Worm (Caenorhabditis elegans) whole organism, L4 larva: ENCODE data around the gene srsx-7.

Experiments
- aha-1 ChIP-seq: fragments of 150-350 bp; peaks from one replicate; lab custom pipeline; 2014; ENCODE audit warnings: missing biosample characterization, missing genetic modification characterization
- ama-1 ChIP-seq: fragments of 150-350 bp; optimal IDR thresholded peaks from 2 replicates; lab custom pipeline; 2014; ENCODE audit warnings: inconsistent platforms, mixed read lengths
- attf-4 ChIP-seq: sonication (generic microtip); optimal IDR thresholded peaks from 3 replicates; lab custom pipeline; 2017; ENCODE audit warnings: missing biosample characterization, missing genetic modification characterization
- ceh-28 ChIP-seq: fragments of 150-350 bp; optimal IDR thresholded peaks from 2 replicates; lab custom pipeline; 2014; ENCODE audit warnings: missing biosample characterization, missing genetic modification reagents, missing genetic modification characterization
- ceh-32 ChIP-seq: sonication (generic microtip); optimal IDR thresholded peaks from 2 replicates; lab custom pipeline; 2016; ENCODE audit warnings: mild to moderate bottlenecking, missing genetic modification characterization, missing compliant biosample characterization; ENCODE audit not compliant: poor library complexity
- ceh-44 ChIP-seq: fragments of 200-800 bp; sonication (Bioruptor generic); IDR thresholded peaks from 2 replicates; pipeline ENCODE4 v1.3.6; 2022; ENCODE audit warnings: missing genetic modification reagents, missing genetic modification characterization, missing compliant biosample characterization
- ces-1 ChIP-seq: fragments of 150-350 bp; sonication (generic microtip); optimal IDR thresholded peaks from 4 replicates; lab custom pipeline; 2014; ENCODE audit warnings: missing biosample characterization, missing genetic modification reagents, missing genetic modification characterization
- daf-12 ChIP-seq: fragments of 150-350 bp; optimal IDR thresholded peaks from 2 replicates; lab custom pipeline; 2014; ENCODE audit warnings: missing biosample characterization, missing genetic modification reagents, missing genetic modification characterization
- daf-16 ChIP-seq, 3 experiments: sonication (generic microtip); optimal IDR thresholded peaks; 2 replicates each; lab custom pipeline; 2016 to 2017; ENCODE audit warnings: missing genetic modification characterization in 3 of 3, missing genetic modification reagents in 3 of 3, mild to moderate bottlenecking in 2 of 3, missing compliant biosample characterization in 2 of 3, missing biosample characterization in 1 of 3, moderate library complexity in 1 of 3
- dmd-6 ChIP-seq: fragments of 200-800 bp; sonication (Bioruptor generic); IDR thresholded peaks from 2 replicates; pipeline ENCODE4 v1.3.6; 2022; ENCODE audit warnings: missing genetic modification reagents, missing genetic modification characterization, missing compliant biosample characterization
- dpl-1 ChIP-seq: fragments of 150-350 bp; optimal IDR thresholded peaks from 2 replicates; lab custom pipeline; 2014; ENCODE audit warnings: missing biosample characterization, missing genetic modification reagents, missing genetic modification characterization
- dve-1 ChIP-seq: sonication (generic microtip); optimal IDR thresholded peaks from 2 replicates; lab custom pipeline; 2017; ENCODE audit warnings: antibody characterized with exemption, mild to moderate bottlenecking, missing genetic modification characterization, missing compliant biosample characterization; ENCODE audit not compliant: insufficient read depth
- egl-43 ChIP-seq: fragments of 200-800 bp; sonication (Bioruptor generic); IDR thresholded peaks from 2 replicates; pipeline ENCODE4 v1.3.6; 2022; ENCODE audit warnings: missing genetic modification reagents, missing genetic modification characterization, missing compliant biosample characterization
- gei-8 ChIP-seq: fragments of 200-800 bp; sonication (Bioruptor generic); optimal IDR thresholded peaks from 2 replicates; lab custom pipeline; 2018; ENCODE audit warnings: mild to moderate bottlenecking, missing genetic modification characterization, missing compliant biosample characterization
- hlh-11 ChIP-seq: fragments of 200-800 bp; sonication (Bioruptor generic); optimal IDR thresholded peaks from 2 replicates; lab custom pipeline; 2018; ENCODE audit warnings: mild to moderate bottlenecking, missing genetic modification characterization, missing compliant biosample characterization
- jun-1 ChIP-seq: fragments of 150-350 bp; optimal IDR thresholded peaks from 2 replicates; lab custom pipeline; 2014; ENCODE audit warnings: missing biosample characterization, missing genetic modification reagents, missing genetic modification characterization
- lim-7 ChIP-seq: fragments of 200-800 bp; sonication (Bioruptor generic); IDR thresholded peaks from 2 replicates; pipeline ENCODE4 v1.3.6; 2022; ENCODE audit warnings: missing genetic modification characterization, missing compliant biosample characterization
- mes-2 ChIP-seq: sonication (generic microtip); optimal IDR thresholded peaks from 2 replicates; lab custom pipeline; 2016; ENCODE audit warnings: missing genotype, mild to moderate bottlenecking, missing genetic modification characterization, missing compliant biosample characterization; ENCODE audit not compliant: poor library complexity, severe bottlenecking
- mxl-2 ChIP-seq: fragments of 200-800 bp; sonication (Bioruptor generic); conservative IDR thresholded peaks from 2 replicates; pipeline ENCODE4 v1.3.6; 2022; ENCODE audit warnings: missing genetic modification reagents, missing genetic modification characterization, missing compliant biosample characterization
- nhr-11 ChIP-seq: fragments of 150-350 bp; optimal IDR thresholded peaks from 2 replicates; lab custom pipeline; 2014; ENCODE audit warnings: missing biosample characterization, missing genetic modification characterization
- nhr-28 ChIP-seq: fragments of 150-350 bp; optimal IDR thresholded peaks from 2 replicates; lab custom pipeline; 2014; ENCODE audit warnings: missing biosample characterization, missing genetic modification characterization
- nhr-6 ChIP-seq: fragments of 150-350 bp; optimal IDR thresholded peaks from 2 replicates; lab custom pipeline; 2014; ENCODE audit warnings: missing biosample characterization, missing genetic modification characterization
- nhr-77 ChIP-seq: fragments of 150-350 bp; optimal IDR thresholded peaks from 2 replicates; lab custom pipeline; 2014; ENCODE audit warnings: missing biosample characterization, missing genetic modification characterization
- pha-4 ChIP-seq, 2 experiments: fragments of 150-350 bp in 1 of 2; fragments of 200-800 bp in 1 of 2; sonication (Bioruptor generic) in 1 of 2; IDR thresholded peaks in 1 of 2; optimal IDR thresholded peaks in 1 of 2; 2 replicates each; pipeline versions ENCODE4 v1.3.6 to Lab custom; 2014 to 2022; ENCODE audit warnings: missing genetic modification characterization in 2 of 2, missing genetic modification reagents in 2 of 2, missing biosample characterization in 1 of 2, missing compliant biosample characterization in 1 of 2
- pqm-1 ChIP-seq: sonication (generic microtip); optimal IDR thresholded peaks from 2 replicates; lab custom pipeline; 2017; ENCODE audit warnings: missing biosample characterization, missing genetic modification characterization
- set-16 ChIP-seq: fragments of 200-800 bp; sonication (Bioruptor generic); IDR thresholded peaks from 2 replicates; pipeline ENCODE4 v1.3.6; 2022; ENCODE audit warnings: missing genetic modification reagents, missing genetic modification characterization, missing compliant biosample characterization
- spr-3 ChIP-seq: fragments of 200-800 bp; sonication (Bioruptor generic); optimal IDR thresholded peaks from 2 replicates; lab custom pipeline; 2018; ENCODE audit warnings: mild to moderate bottlenecking, missing genetic modification characterization, missing compliant biosample characterization
- tag-97 ChIP-seq: fragments of 200-800 bp; sonication (Bioruptor generic); IDR thresholded peaks from 2 replicates; pipeline ENCODE4 v1.3.6; 2022; ENCODE audit warnings: missing genetic modification characterization, missing compliant biosample characterization
- unc-62 ChIP-seq, 3 experiments: fragments of 150-350 bp in 1 of 3; sonication (generic microtip); optimal IDR thresholded peaks in 2 of 3; peaks in 1 of 3; 1 replicate in 1 of 3; 2 replicates in 2 of 3; lab custom pipeline; 2014 to 2017; ENCODE audit warnings: missing biosample characterization in 3 of 3, missing genetic modification characterization in 3 of 3, missing genetic modification reagents in 3 of 3, missing genotype in 1 of 3

Gene srsx-7

DNA sequence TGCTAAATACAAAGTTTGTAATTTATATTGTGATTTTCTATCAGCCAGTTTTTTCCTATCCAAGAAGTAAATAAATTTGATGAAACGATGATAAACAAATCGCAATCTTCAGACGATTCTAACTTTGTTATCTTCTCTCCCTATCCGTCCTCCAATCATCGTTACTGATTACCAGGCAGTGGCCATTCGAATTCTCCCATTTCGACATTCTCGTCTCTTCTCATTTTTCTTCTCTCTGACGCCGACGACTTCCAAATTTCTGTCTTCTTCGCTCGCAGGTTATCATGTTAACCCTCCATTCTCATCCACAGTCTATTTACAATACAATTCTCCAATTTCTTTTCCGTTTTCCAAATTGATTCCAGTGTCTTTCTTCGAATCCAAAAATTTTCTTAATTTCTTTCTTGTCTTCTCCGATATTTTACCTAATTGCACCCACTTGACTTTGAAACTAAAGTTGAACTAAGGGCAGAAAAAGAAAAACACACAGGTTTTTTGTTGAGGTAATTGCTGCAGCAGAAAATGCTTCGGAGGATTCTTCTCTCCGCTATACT lies 47.1 kb upstream of the srsx-7 start, which contains the start of gene F40A3.2:
TSS of gene F40A3.2 (plus strand) at position 504 of the 554 bp plus-strand sequence.
- no peak for TF ChIP-seq ceh-28 (tag; lab: Kevin White, UChicago)
- TF ChIP-seq gei-8 = no peak
- no peak for TF ChIP-seq ceh-44 (GFP tag; lab: Robert Waterston, UW)

DNA sequence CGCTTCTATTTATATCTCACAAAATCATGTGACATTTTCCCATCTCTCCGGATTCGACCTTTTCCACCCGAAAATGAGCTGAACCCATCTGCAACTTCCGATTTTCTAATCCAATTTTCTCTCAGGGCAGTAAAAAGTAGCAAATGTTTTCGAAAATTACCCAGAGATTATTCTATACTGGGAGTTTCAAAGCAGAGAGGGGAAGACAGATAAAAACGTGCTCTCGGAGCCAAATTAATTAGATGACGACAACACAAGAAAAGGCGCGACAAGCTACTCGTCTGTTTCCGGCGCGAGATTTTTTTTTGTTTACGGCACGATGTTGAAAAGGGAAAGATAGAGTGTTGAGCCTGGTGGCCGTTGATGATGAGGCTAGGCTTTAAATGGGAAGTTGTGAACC lies 41.1 kb upstream of the srsx-7 start:
- TF ChIP-seq nhr-11 (tag; lab: Kevin White, UChicago) (peak; percentile 1), pqm-1 (tag; lab: Kevin White, UChicago) (no peak), nhr-77 (tag; lab: Kevin White, UChicago) (no peak), aha-1 (peak; percentile 84)

DNA sequence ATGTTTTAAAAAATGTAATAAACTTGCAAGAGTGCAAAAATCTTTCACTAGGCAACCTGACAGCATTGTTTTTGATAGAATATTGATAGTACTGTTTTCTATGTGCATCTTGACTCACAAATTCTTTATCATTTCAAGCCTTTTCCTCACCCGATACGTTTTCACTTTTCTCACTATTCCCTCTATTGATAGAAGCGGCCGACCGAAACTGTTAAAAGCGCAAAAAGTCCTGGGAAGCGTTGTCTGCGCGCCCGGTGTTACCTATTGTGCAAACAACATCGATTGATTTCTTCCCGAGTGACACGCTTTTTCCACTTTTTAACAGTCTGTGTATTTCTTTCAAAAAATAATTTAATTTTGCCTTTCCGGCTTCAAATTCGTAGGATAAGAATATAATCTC lies 37.5 kb upstream of the srsx-7 start:
- peak; percentile 45 for TF ChIP-seq dmd-6
- no peak for TF ChIP-seq dpl-1 (GFP tag; lab: Kevin White, UChicago)
- TF ChIP-seq lim-7 (GFP tag; lab: Robert Waterston, UW) = no peak
- TF ChIP-seq set-16 (GFP tag; lab: Robert Waterston, UW) = no peak
- TF ChIP-seq pqm-1 (tag; lab: Kevin White, UChicago) = peak; percentile 80
- TF ChIP-seq daf-16 (GFP tag; optimal IDR thresholded peaks at IDR 0.05; lab: Kevin White, UChicago) = no peak
- TF ChIP-seq daf-16 (tag; optimal IDR thresholded peaks at IDR 0.05; lab: Kevin White, UChicago) = peak; percentile 69
- TF ChIP-seq tag-97 (GFP tag; lab: Robert Waterston, UW) = no peak
- peak; percentile 37 for TF ChIP-seq nhr-28
- TF ChIP-seq mes-2 = peak; percentile 22
- TF ChIP-seq nhr-6 (tag; lab: Kevin White, UChicago) = peak; percentile 9
- peak; percentile 54 for TF ChIP-seq hlh-11 (tag; lab: Kevin White, UChicago)
- peak; percentile 43 for TF ChIP-seq dve-1 (tag; lab: Kevin White, UChicago)

DNA sequence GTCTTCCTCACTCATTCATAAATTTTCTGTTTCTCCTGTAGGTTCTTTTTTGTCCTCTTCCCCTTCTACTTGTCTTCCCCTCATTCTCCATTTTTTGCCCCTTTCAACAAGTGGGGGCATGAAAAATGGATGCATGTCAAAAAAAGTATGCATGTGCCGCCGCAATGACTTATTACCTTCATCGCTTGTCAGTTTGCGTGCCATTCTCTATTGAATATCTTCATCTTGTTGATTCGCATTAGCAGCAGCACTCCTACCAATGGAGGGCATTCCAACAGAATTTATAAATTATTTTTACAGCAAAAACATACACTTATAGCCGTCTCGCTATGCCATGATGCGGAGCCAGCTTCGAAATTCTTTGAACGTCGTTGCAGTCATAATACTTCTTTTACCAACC lies 34.4 kb upstream of the srsx-7 start, which contains the start of gene F40A3.1:
TSS of gene F40A3.1 (plus strand) at position 301 of the 400 bp plus-strand sequence.
- no peak for TF ChIP-seq pha-4 (GFP tag; IDR thresholded peaks at IDR 0.05; lab: Robert Waterston, UW)
- no peak for TF ChIP-seq pha-4 (tag; optimal IDR thresholded peaks at IDR 0.05; lab: Kevin White, UChicago)
- TF ChIP-seq mxl-2 (GFP tag; lab: Robert Waterston, UW) = no peak
- TF ChIP-seq jun-1 (tag; lab: Kevin White, UChicago) = no peak
- peak; percentile 29 for TF ChIP-seq aha-1
- TF ChIP-seq ceh-32 = no peak
- TF ChIP-seq ces-1 (GFP tag; lab: Kevin White, UChicago) = no peak
- no peak for TF ChIP-seq spr-3
- TF ChIP-seq ceh-44 (GFP tag; lab: Robert Waterston, UW) = no peak
- TF ChIP-seq daf-12 (tag; lab: Kevin White, UChicago) = no peak
- peak in 1 of 2 experiments; percentile 32 for TF ChIP-seq unc-62 (GFP tag; optimal IDR thresholded peaks at IDR 0.05 in 1 of 2; lab: Kevin White, UChicago)
- no peak for TF ChIP-seq unc-62 (tag; optimal IDR thresholded peaks at IDR 0.05; lab: Kevin White, UChicago)
- no peak for TF ChIP-seq dpl-1 (GFP tag; lab: Kevin White, UChicago)
- TF ChIP-seq attf-4 (tag; lab: Kevin White, UChicago) = no peak
- TF ChIP-seq egl-43 (GFP tag; lab: Robert Waterston, UW) = no peak
- no peak for TF ChIP-seq daf-16 (GFP tag; optimal IDR thresholded peaks at IDR 0.05; lab: Kevin White, UChicago)
- no peak for TF ChIP-seq daf-16 (tag; optimal IDR thresholded peaks at IDR 0.05; lab: Kevin White, UChicago)

DNA sequence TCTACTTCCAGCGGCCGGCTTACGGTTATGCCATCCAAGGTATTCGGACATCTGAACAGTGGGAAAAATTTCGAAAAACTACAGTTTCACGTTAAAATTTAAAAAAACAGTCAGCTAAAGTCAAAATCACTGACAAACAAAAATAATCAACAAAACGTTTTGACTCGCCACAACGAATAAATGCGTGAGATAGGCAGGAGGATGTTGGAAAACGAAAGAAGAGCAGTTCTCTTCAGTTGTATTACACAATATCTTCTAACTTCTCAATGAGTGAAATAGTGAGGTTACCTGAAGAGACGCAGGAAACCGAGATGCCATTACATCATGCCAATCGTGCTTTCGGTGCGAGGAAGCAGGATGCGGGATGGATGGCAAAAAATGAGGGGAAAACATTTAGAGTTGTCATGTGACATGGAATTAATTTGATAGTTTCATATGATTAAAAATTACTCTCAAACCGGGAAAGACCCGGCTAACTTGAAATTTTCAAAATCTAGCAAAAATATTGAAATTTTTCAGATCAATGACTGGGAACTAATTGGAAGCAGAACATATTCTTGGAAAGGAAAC lies 31.7 kb upstream of the srsx-7 start, which contains the start of gene F40A3.6:
TSS of gene F40A3.6 (minus strand) at position 51 of the 570 bp plus-strand sequence.
- TF ChIP-seq ama-1 (lab: Kevin White, UChicago) (no peak), hlh-11 (tag; lab: Kevin White, UChicago) (peak; percentile 25), nhr-11 (tag; lab: Kevin White, UChicago) (peak; percentile 47), tag-97 (GFP tag; lab: Robert Waterston, UW) (no peak), unc-62 (GFP tag; optimal IDR thresholded peaks at IDR 0.05 in 1 of 2; lab: Kevin White, UChicago) (peak in 1 of 2 experiments; percentile 44), unc-62 (tag; optimal IDR thresholded peaks at IDR 0.05; lab: Kevin White, UChicago) (no peak), daf-16 (GFP tag; optimal IDR thresholded peaks at IDR 0.05; lab: Kevin White, UChicago) (peak in 1 of 2 experiments; percentile 58), daf-16 (tag; optimal IDR thresholded peaks at IDR 0.05; lab: Kevin White, UChicago) (no peak)
